Worm (Caenorhabditis elegans): ENCODE measurements around the gene C05D9.9.

DNA sequence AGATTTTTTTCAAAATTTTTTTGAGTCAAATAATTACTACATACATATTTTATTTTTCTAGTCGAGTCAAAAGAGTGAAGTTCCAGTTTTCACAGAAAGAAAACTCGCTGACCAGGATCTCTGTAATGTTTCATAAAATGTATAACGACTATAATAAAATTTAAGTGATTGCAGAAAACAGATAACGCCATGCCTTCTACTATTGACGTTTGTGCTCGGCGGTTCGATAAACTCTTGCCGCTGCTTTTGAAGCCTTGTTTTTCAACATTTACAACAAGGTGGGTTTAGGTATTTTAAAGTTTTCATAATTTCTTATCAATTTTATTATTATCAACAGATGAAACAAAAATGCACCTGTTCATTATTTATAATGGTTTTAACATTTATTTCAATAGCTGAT lies 1.4 kb upstream of the C05D9.9 start, which contains the start of gene lmp-2:
- TF ChIP-seq nhr-28 (tag; optimal IDR thresholded peaks at IDR 0.05): no peak
- no peak for TF ChIP-seq pqm-1 (tag; optimal IDR thresholded peaks at IDR 0.05)
- TF ChIP-seq elt-3 (tag; optimal IDR thresholded peaks at IDR 0.05): no peak
- TF ChIP-seq mep-1 (tag; optimal IDR thresholded peaks at IDR 0.05): no peak
- TF ChIP-seq dpl-1 (GFP tag; optimal IDR thresholded peaks at IDR 0.05): no peak
- TF ChIP-seq nhr-11 (tag; optimal IDR thresholded peaks at IDR 0.05): no peak
